Worm (Caenorhabditis elegans): Measurements from ENCODE around the gene bckd-1A.

bckd-1A gene

ce11 chrIII:12993607-12994006, 21.3 kb upstream of the bckd-1A start, which contains the start of gene col-97:
Gene col-97 (minus strand): TSS chrIII:12993707.
- TF ChIP-seq ztf-11 (tag; optimal IDR thresholded peaks at IDR 0.05) (no peak), nhr-11 (tag; optimal IDR thresholded peaks at IDR 0.05) (no peak), egl-5 (tag; optimal IDR thresholded peaks at IDR 0.05) (no peak), fos-1 (tag; optimal IDR thresholded peaks at IDR 0.05) (no peak), skn-1 (tag; optimal IDR thresholded peaks at IDR 0.05) (no peak), pha-4 (tag; optimal IDR thresholded peaks at IDR 0.05) (no peak), mml-1 (tag; optimal IDR thresholded peaks at IDR 0.05) (no peak), ama-1 (optimal IDR thresholded peaks at IDR 0.05) (no peak), ztf-4 (tag; optimal IDR thresholded peaks at IDR 0.05) (no peak), nhr-67 (tag; optimal IDR thresholded peaks at IDR 0.05) (no peak), nhr-28 (tag; optimal IDR thresholded peaks at IDR 0.05) (no peak), ceh-16 (tag; optimal IDR thresholded peaks at IDR 0.05) (no peak), nhr-12 (tag; optimal IDR thresholded peaks at IDR 0.05) (no peak), sea-2 (GFP tag; optimal IDR thresholded peaks at IDR 0.05) (no peak), jun-1 (tag; optimal IDR thresholded peaks at IDR 0.05) (no peak), elt-3 (tag; optimal IDR thresholded peaks at IDR 0.05) (no peak)

ce11 chrIII:12993055-12993454, 20.8 kb upstream of the bckd-1A start:
- no peak for TF ChIP-seq fkh-2 (tag; optimal IDR thresholded peaks at IDR 0.05)
- TF ChIP-seq unc-62 (GFP tag; optimal IDR thresholded peaks at IDR 0.05) = no peak
- TF ChIP-seq elt-2 (tag; optimal IDR thresholded peaks at IDR 0.05) = no peak
- no peak for TF ChIP-seq ztf-11 (tag; optimal IDR thresholded peaks at IDR 0.05)
- no peak for TF ChIP-seq ceh-16 (tag; optimal IDR thresholded peaks at IDR 0.05)
- TF ChIP-seq elt-1 (tag; optimal IDR thresholded peaks at IDR 0.05) = no peak
- TF ChIP-seq tbx-2 (tag; optimal IDR thresholded peaks at IDR 0.05) = no peak
- TF ChIP-seq nhr-237 (tag; optimal IDR thresholded peaks at IDR 0.05) = no peak
- TF ChIP-seq nhr-11 (tag; optimal IDR thresholded peaks at IDR 0.05) = no peak
- no peak for TF ChIP-seq daf-12 (tag; optimal IDR thresholded peaks at IDR 0.05)
- no peak for TF ChIP-seq nhr-25 (tag; optimal IDR thresholded peaks at IDR 0.05)

DNA sequence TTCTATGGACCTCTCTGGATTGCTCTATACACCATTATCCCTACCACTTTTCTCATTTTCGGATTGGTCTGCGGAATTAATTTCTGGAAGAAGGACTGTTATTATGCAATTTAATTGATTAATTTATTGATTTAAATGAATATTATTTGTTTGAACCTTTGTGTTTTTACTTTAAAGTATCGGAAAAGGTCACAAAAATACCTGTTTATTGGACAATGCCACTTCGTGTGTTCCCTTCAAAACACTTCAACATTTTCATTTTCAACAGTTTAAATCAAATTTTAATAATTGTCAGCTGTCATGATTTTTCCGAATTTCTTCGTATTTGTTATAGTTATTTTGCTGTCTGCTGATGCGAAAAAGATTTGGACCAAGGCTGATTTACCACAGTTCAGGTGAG, 18.7 kb upstream of the bckd-1A start, which contains the start of gene ZK1010.12:
TSS of gene ZK1010.12 (plus strand) at position 301 of the 400 bp plus-strand sequence.
- TF ChIP-seq jun-1 (tag; optimal IDR thresholded peaks at IDR 0.05) (no peak), mml-1 (tag; optimal IDR thresholded peaks at IDR 0.05) (no peak), sea-2 (GFP tag; optimal IDR thresholded peaks at IDR 0.05) (no peak)

DNA sequence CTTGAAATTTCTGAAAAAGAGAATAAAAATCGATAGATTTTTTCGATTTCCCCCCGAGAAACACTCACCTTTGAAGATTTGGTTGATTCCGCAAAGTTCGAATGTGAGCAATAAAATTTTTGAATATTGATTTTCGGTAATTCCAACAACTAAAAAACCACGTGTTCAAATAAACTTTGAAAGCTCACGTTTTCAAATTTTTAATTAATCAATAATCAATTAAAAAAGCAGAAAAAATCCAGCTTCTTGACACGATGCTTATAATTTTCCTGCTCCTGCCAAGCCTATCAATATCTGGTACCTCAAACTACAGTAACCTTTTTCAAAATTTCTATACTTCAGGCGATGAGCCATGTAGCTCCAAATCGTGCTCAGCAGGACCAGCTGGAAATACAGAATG, 15.1 kb upstream of the bckd-1A start, which contains the start of gene ZK1010.5:
TSS of gene ZK1010.5 (minus strand) at position 101 of the 400 bp plus-strand sequence.
- TF ChIP-seq nhr-237 (tag; optimal IDR thresholded peaks at IDR 0.05) (no peak), unc-62 (GFP tag; optimal IDR thresholded peaks at IDR 0.05) (no peak)

ce11 chrIII:12980770-12981169, 8.5 kb upstream of the bckd-1A start, which contains the start of gene ZK1010.4:
Gene ZK1010.4 (plus strand): TSS chrIII:12981070.
- no peak for TF ChIP-seq nhr-28 (tag; optimal IDR thresholded peaks at IDR 0.05)
- TF ChIP-seq unc-39 (tag; optimal IDR thresholded peaks at IDR 0.05) = no peak
- TF ChIP-seq ceh-16 (tag; optimal IDR thresholded peaks at IDR 0.05) = no peak
- TF ChIP-seq zag-1 (tag; optimal IDR thresholded peaks at IDR 0.05) = no peak
- no peak for TF ChIP-seq egl-5 (tag; optimal IDR thresholded peaks at IDR 0.05)
- no peak for TF ChIP-seq fkh-10 (GFP tag; optimal IDR thresholded peaks at IDR 0.05)
- no peak for TF ChIP-seq nhr-11 (tag; optimal IDR thresholded peaks at IDR 0.05)
- no peak for TF ChIP-seq aly-2 (tag; optimal IDR thresholded peaks at IDR 0.05)
- TF ChIP-seq snpc-4 (tag; optimal IDR thresholded peaks at IDR 0.05) = no peak
- no peak for TF ChIP-seq tbx-2 (tag; optimal IDR thresholded peaks at IDR 0.05)
- no peak for TF ChIP-seq nhr-43 (tag; optimal IDR thresholded peaks at IDR 0.05; ENCODE audit: poor library complexity, severe bottlenecking)
- TF ChIP-seq pqm-1 (tag; optimal IDR thresholded peaks at IDR 0.05) = no peak
- TF ChIP-seq elt-2 (tag; optimal IDR thresholded peaks at IDR 0.05) = no peak
- no peak for TF ChIP-seq ceh-82 (tag; optimal IDR thresholded peaks at IDR 0.05)
- no peak for TF ChIP-seq lsy-12 (tag; optimal IDR thresholded peaks at IDR 0.05)
- no peak for TF ChIP-seq sea-2 (GFP tag; optimal IDR thresholded peaks at IDR 0.05)
- TF ChIP-seq nhr-12 (tag; optimal IDR thresholded peaks at IDR 0.05) = no peak
- no peak for TF ChIP-seq nhr-67 (tag; optimal IDR thresholded peaks at IDR 0.05)
